Fruit fly (Drosophila melanogaster): ENCODE measurements around the gene CG10140.

- TF ChIP-seq Dll (optimal IDR thresholded peaks at IDR 0.05) (no peak), pan (optimal IDR thresholded peaks at IDR 0.05) (no peak), CG8478 (optimal IDR thresholded peaks at IDR 0.05) (no peak), EcR (GFP tag; optimal IDR thresholded peaks at IDR 0.05) (no peak)
These were observed 16.2 kb downstream of the CG10140 start, which contains the start of gene CG33263 for dm6 chr3L:13424068-13424467.

All from whole organism.